Worm (Caenorhabditis elegans) whole organism, L2 larva: ENCODE data around the gene B0524.3.

Experiments
- egl-27 ChIP-seq: sonication (generic microtip); optimal IDR thresholded peaks from 3 replicates; lab custom pipeline; 2017; ENCODE audit warnings: missing biosample characterization, missing genetic modification reagents, missing genetic modification characterization
- elt-3 ChIP-seq: sonication (generic microtip); optimal IDR thresholded peaks from 2 replicates; lab custom pipeline; 2017; ENCODE audit warnings: missing biosample characterization, missing genetic modification characterization
- lin-39 ChIP-seq: fragments of 150-350 bp; optimal IDR thresholded peaks from 2 replicates; lab custom pipeline; 2014; ENCODE audit warnings: missing biosample characterization, missing genetic modification reagents, missing genetic modification characterization

- TF ChIP-seq elt-3, result no peak
- peak; percentile 97 for TF ChIP-seq egl-27
- no peak for TF ChIP-seq lin-39 (tag; lab: Kevin White, UChicago)
Observed at ce11 chrIII:1923419-1924318, 36.2 kb downstream of the B0524.3 start.
